Fruit fly (Drosophila melanogaster) whole organism, wandering third instar larva: ENCODE data around the gene CG7907.

Experiments
- Mio ChIP-seq: sonication (Bioruptor generic); optimal IDR thresholded peaks from 2 replicates; lab custom pipeline; 2016; ENCODE audit warnings: missing biosample characterization, missing genetic modification characterization
- OdsH ChIP-seq: fragments of 200-800 bp; sonication (Bioruptor generic); optimal IDR thresholded peaks from 2 replicates; lab custom pipeline; 2016; ENCODE audit warnings: missing biosample characterization, mild to moderate bottlenecking, missing genetic modification characterization

dm6 chr3R:21360192-21360535 lies 43.4 kb upstream of the CG7907 start:
- no peak for TF ChIP-seq Mio
- TF ChIP-seq OdsH = no peak
